Worm (Caenorhabditis elegans) whole organism, L3 larva: ENCODE measurements around the gene ccdc-149.

Source experiments
- lin-39 ChIP-seq: fragments of 150-350 bp; optimal IDR thresholded peaks from 2 replicates; lab custom pipeline; 2018; ENCODE audit warnings: missing biosample characterization, missing genetic modification reagents, missing genetic modification characterization
- lsy-12 ChIP-seq: sonication (generic microtip); optimal IDR thresholded peaks from 2 replicates; lab custom pipeline; 2016; ENCODE audit warnings: mild to moderate bottlenecking, missing genetic modification characterization, missing compliant biosample characterization
- nhr-28 ChIP-seq: fragments of 150-350 bp; optimal IDR thresholded peaks from 2 replicates; lab custom pipeline; 2014; ENCODE audit warnings: missing biosample characterization, missing genetic modification characterization
- skn-1 ChIP-seq: fragments of 150-350 bp; optimal IDR thresholded peaks from 2 replicates; lab custom pipeline; 2014; ENCODE audit warnings: missing biosample characterization, missing genetic modification characterization
- ztf-11 ChIP-seq: fragments of 150-350 bp; optimal IDR thresholded peaks from 2 replicates; lab custom pipeline; 2014; ENCODE audit warnings: missing biosample characterization, missing genetic modification characterization

DNA sequence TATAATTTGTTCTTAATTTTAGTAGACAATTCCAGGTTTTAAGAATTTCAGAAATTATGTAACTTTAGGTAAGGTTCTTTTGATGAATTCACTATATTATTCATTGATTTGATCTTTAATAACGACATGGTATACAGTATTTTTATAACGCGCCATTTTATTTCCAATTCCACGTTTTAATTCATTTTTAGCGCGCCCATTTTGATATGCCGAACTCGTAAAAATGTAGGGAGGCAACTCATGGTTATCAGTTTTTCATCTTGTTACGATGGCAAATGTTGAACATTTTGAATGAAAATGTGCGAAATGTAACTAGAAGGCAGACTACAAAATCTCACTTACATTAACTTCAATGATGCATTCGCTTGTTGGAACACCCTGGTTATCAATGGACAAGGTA lies 12.4 kb downstream of the ccdc-149 start:
- TF ChIP-seq lin-39 (tag; lab: Kevin White, UChicago) (no peak), nhr-28 (no peak), lsy-12 (tag; lab: Kevin White, UChicago) (no peak), ztf-11 (tag; lab: Kevin White, UChicago) (no peak), skn-1 (tag; lab: Kevin White, UChicago) (no peak)
